Fruit fly (Drosophila melanogaster): ENCODE data around the gene CG1958.
A peak's percentile ranks its signal among the peaks of the same experiment; 100 is the strongest.

CG1958 gene

dm6 chrX:7307478-7308200, 40.9 kb downstream of the CG1958 start, which contains the start of gene brk (continued):
- TF ChIP-seq nmo (GFP tag; optimal IDR thresholded peaks at IDR 0.05) = no peak
- TF ChIP-seq CG8944 (GFP tag; optimal IDR thresholded peaks at IDR 0.05) = no peak
- no peak for TF ChIP-seq CG10654 (GFP tag; optimal IDR thresholded peaks at IDR 0.05)
- TF ChIP-seq zen (tag; optimal IDR thresholded peaks at IDR 0.05) = no peak
- no peak; the same call in 1 of the 2 replicates for TF ChIP-seq CG32767 (GFP tag; IDR thresholded peaks at IDR 0.05)
- peak; percentile 90 for TF ChIP-seq CG12769 (tag; optimal IDR thresholded peaks at IDR 0.05)
- no peak for TF ChIP-seq bcd (GFP tag; optimal IDR thresholded peaks at IDR 0.05)
- no peak for TF ChIP-seq CG31388 (GFP tag; optimal IDR thresholded peaks at IDR 0.05)
- peak; percentile 99 for TF ChIP-seq shn (GFP tag; optimal IDR thresholded peaks at IDR 0.05)
- TF ChIP-seq org-1 (GFP tag; optimal IDR thresholded peaks at IDR 0.05) = no peak
- no peak for TF ChIP-seq mld (GFP tag; IDR thresholded peaks at IDR 0.05; ENCODE audit: partially characterized antibody)
- TF ChIP-seq CG7786 (GFP tag; optimal IDR thresholded peaks at IDR 0.05) = no peak
- TF ChIP-seq kay (GFP tag; optimal IDR thresholded peaks at IDR 0.05) = no peak
- no peak for TF ChIP-seq nerfin-2 (GFP tag; IDR thresholded peaks at IDR 0.05; ENCODE audit: partially characterized antibody)
- TF ChIP-seq ERR (GFP tag; optimal IDR thresholded peaks at IDR 0.05) = peak; percentile 54
- TF ChIP-seq klu (GFP tag; IDR thresholded peaks at IDR 0.05) = 0 out of 2 replicates have a peak, but pooled peaks have one; percentile 36
- TF ChIP-seq Drgx (GFP tag; IDR thresholded peaks at IDR 0.05) = peak; percentile 40
- TF ChIP-seq Awh (GFP tag; IDR thresholded peaks at IDR 0.05) = no peak
- no peak for TF ChIP-seq CG15269 (tag; optimal IDR thresholded peaks at IDR 0.05)
- TF ChIP-seq CG33557 (GFP tag; optimal IDR thresholded peaks at IDR 0.05) = no peak
- TF ChIP-seq Poxn (GFP tag; IDR thresholded peaks at IDR 0.05) = no peak
- no peak for TF ChIP-seq Ptx1 (GFP tag; IDR thresholded peaks at IDR 0.05)
- TF ChIP-seq HmgD (GFP tag; optimal IDR thresholded peaks at IDR 0.05) = peak; percentile 71
- peak; percentile 53; the same call in 1 of the 3 replicates for TF ChIP-seq CG34224 (GFP tag; IDR thresholded peaks at IDR 0.05; ENCODE audit: partially characterized antibody)
- no peak for TF ChIP-seq CG12744 (GFP tag; optimal IDR thresholded peaks at IDR 0.05)
- peak; percentile 48; the same call in 1 of the 3 replicates for TF ChIP-seq z (GFP tag; IDR thresholded peaks at IDR 0.05)
- TF ChIP-seq mirr (GFP tag; optimal IDR thresholded peaks at IDR 0.05) = peak; percentile 61
- no peak for TF ChIP-seq PHDP (tag; optimal IDR thresholded peaks at IDR 0.05)
- no peak for TF ChIP-seq Ets97D (GFP tag; optimal IDR thresholded peaks at IDR 0.05)
- TF ChIP-seq ro (GFP tag; IDR thresholded peaks at IDR 0.05) = no peak
- TF ChIP-seq CG31365 (tag; optimal IDR thresholded peaks at IDR 0.05) = no peak
- TF ChIP-seq sna (GFP tag; IDR thresholded peaks at IDR 0.05; ENCODE audit: partially characterized antibody) = peak; percentile 50; the same call in 1 of the 2 replicates
- TF ChIP-seq Tbp (GFP tag; optimal IDR thresholded peaks at IDR 0.05) = no peak
- TF ChIP-seq yki (optimal IDR thresholded peaks at IDR 0.05) = peak; percentile 88
- TF ChIP-seq CG17802 (tag; optimal IDR thresholded peaks at IDR 0.05) = no peak
- no peak for TF ChIP-seq CG11504 (tag; optimal IDR thresholded peaks at IDR 0.05)
- TF ChIP-seq CG14014 (GFP tag; IDR thresholded peaks at IDR 0.05) = no peak
- TF ChIP-seq tgo (GFP tag; IDR thresholded peaks at IDR 0.05) = no peak
- TF ChIP-seq CG8765 (GFP tag; IDR thresholded peaks at IDR 0.05) = peak; percentile 87
- no peak for TF ChIP-seq CG17328 (GFP tag; IDR thresholded peaks at IDR 0.05)
- TF ChIP-seq Aef1 (GFP tag; IDR thresholded peaks at IDR 0.05) = peak; percentile 67
- TF ChIP-seq unc-4 (GFP tag; IDR thresholded peaks at IDR 0.05; ENCODE audit: partially characterized antibody) = peak; percentile 37; the same call in 1 of the 2 replicates
- peak; percentile 67 for TF ChIP-seq abd-A (tag; optimal IDR thresholded peaks at IDR 0.05)
- TF ChIP-seq Xbp1 (GFP tag; optimal IDR thresholded peaks at IDR 0.05) = no peak
- TF ChIP-seq Adf1 (GFP tag; IDR thresholded peaks at IDR 0.05) = peak; percentile 100
- peak; percentile 39; the same call in 1 of the 2 replicates for TF ChIP-seq chm (GFP tag; IDR thresholded peaks at IDR 0.05)
- no peak for TF ChIP-seq CG8359 (GFP tag; optimal IDR thresholded peaks at IDR 0.05; ENCODE audit: borderline replicate concordance)
- TF ChIP-seq CG8290 (GFP tag; optimal IDR thresholded peaks at IDR 0.05) = no peak
- TF ChIP-seq CG8290 (tag; optimal IDR thresholded peaks at IDR 0.05) = peak in 1 of 2 experiments; percentile 40
- no peak for TF ChIP-seq CG7556 (GFP tag; optimal IDR thresholded peaks at IDR 0.05)

Data from whole organism, embryonic.